Fruit fly (Drosophila melanogaster) whole organism, prepupa: ENCODE data around the gene GluProRS.
A peak's percentile ranks its signal among the peaks of the same experiment; 100 is the strongest.

Experiments
- Blimp-1 ChIP-seq: fragments of 200-800 bp; sonication (Bioruptor generic); optimal IDR thresholded peaks from 3 replicates; lab custom pipeline; 2017; ENCODE audit warnings: missing biosample characterization, missing genetic modification characterization, mild to moderate bottlenecking, moderate library complexity, missing genetic modification reagents
- CG10631 ChIP-seq: fragments of 200-800 bp; sonication (Bioruptor generic); optimal IDR thresholded peaks from 2 replicates; lab custom pipeline; 2016; ENCODE audit warnings: missing biosample characterization, missing genetic modification characterization
- CG10669 ChIP-seq: fragments of 200-800 bp; sonication (Bioruptor generic); optimal IDR thresholded peaks from 3 replicates; lab custom pipeline; 2018; ENCODE audit warnings: missing biosample characterization, mild to moderate bottlenecking, missing genetic modification characterization, moderate library complexity
- CG11294 ChIP-seq: fragments of 200-800 bp; sonication (Bioruptor generic); IDR thresholded peaks from 2 replicates; pipeline ENCODE4 v1.3.6; 2022; ENCODE audit warnings: missing biosample characterization, missing genetic modification characterization
- CG11762 ChIP-seq: fragments of 200-800 bp; sonication (Bioruptor generic); optimal IDR thresholded peaks from 3 replicates; lab custom pipeline; 2016; ENCODE audit warnings: missing biosample characterization, missing genetic modification characterization; ENCODE audit not compliant: insufficient read depth
- CG11902 ChIP-seq: fragments of 200-800 bp; sonication (Bioruptor generic); optimal IDR thresholded peaks from 3 replicates; lab custom pipeline; 2016; ENCODE audit warnings: missing biosample characterization, missing genetic modification characterization
- CG15336 ChIP-seq: fragments of 200-800 bp; sonication (Bioruptor generic); IDR thresholded peaks from 2 replicates; pipeline ENCODE4 v1.3.6; 2022; ENCODE audit warnings: missing biosample characterization, missing genetic modification characterization
- CG3032 ChIP-seq: fragments of 200-800 bp; optimal IDR thresholded peaks from 2 replicates; lab custom pipeline; 2019; ENCODE audit warnings: missing biosample characterization, mild to moderate bottlenecking, missing genetic modification characterization, moderate library complexity
- CG31627 ChIP-seq: fragments of 200-800 bp; sonication (Bioruptor generic); optimal IDR thresholded peaks from 3 replicates; lab custom pipeline; 2016; ENCODE audit warnings: missing biosample characterization, missing genetic modification characterization
- CG32006 ChIP-seq: fragments of 200-800 bp; sonication (Bioruptor generic); optimal IDR thresholded peaks from 3 replicates; lab custom pipeline; 2017; ENCODE audit warnings: missing biosample characterization, mild to moderate bottlenecking, missing genetic modification characterization
- CG3919 ChIP-seq: fragments of 200-800 bp; sonication (Bioruptor generic); optimal IDR thresholded peaks from 3 replicates; lab custom pipeline; 2016; ENCODE audit warnings: missing biosample characterization, missing genetic modification characterization
- CG4318 ChIP-seq: fragments of 200-800 bp; sonication (Bioruptor generic); optimal IDR thresholded peaks from 3 replicates; lab custom pipeline; 2017; ENCODE audit warnings: missing biosample characterization, mild to moderate bottlenecking, missing genetic modification characterization
- CG6163 ChIP-seq: fragments of 200-800 bp; sonication (Bioruptor generic); IDR thresholded peaks from 3 replicates; pipeline ENCODE4 v1.3.6; 2022; ENCODE audit warnings: missing biosample characterization, missing genetic modification characterization
- CG6276 ChIP-seq: fragments of 200-800 bp; sonication (Bioruptor generic); optimal IDR thresholded peaks from 2 replicates; lab custom pipeline; 2017; ENCODE audit warnings: missing biosample characterization, mild to moderate bottlenecking, missing genetic modification characterization
- CG6792 ChIP-seq: fragments of 200-800 bp; sonication (Bioruptor generic); optimal IDR thresholded peaks from 3 replicates; lab custom pipeline; 2016; ENCODE audit warnings: missing biosample characterization, missing genetic modification characterization
- CG6808 ChIP-seq: fragments of 200-800 bp; sonication (Bioruptor generic); optimal IDR thresholded peaks from 3 replicates; lab custom pipeline; 2017; ENCODE audit warnings: missing biosample characterization, missing genetic modification characterization, mild to moderate bottlenecking, moderate library complexity, missing genetic modification reagents
- CG6854 ChIP-seq: fragments of 200-800 bp; sonication (Bioruptor generic); optimal IDR thresholded peaks from 2 replicates; lab custom pipeline; 2017; ENCODE audit warnings: missing biosample characterization, mild to moderate bottlenecking, missing genetic modification characterization
- CG7368 ChIP-seq: fragments of 200-800 bp; sonication (Bioruptor generic); optimal IDR thresholded peaks from 3 replicates; lab custom pipeline; 2016; ENCODE audit warnings: missing biosample characterization, missing genetic modification characterization
- CG8119 ChIP-seq: fragments of 200-800 bp; sonication (Bioruptor generic); IDR thresholded peaks from 3 replicates; pipeline ENCODE4 v1.3.6; 2022; ENCODE audit warnings: missing biosample characterization, missing genetic modification characterization
- CG8632 ChIP-seq: fragments of 200-800 bp; sonication (Bioruptor generic); optimal IDR thresholded peaks from 3 replicates; lab custom pipeline; 2016; ENCODE audit warnings: missing biosample characterization, missing genetic modification characterization
- CG9139 ChIP-seq: fragments of 200-800 bp; sonication (Bioruptor generic); optimal IDR thresholded peaks from 3 replicates; lab custom pipeline; 2017; ENCODE audit warnings: missing biosample characterization, mild to moderate bottlenecking, missing genetic modification characterization
- Eip75B ChIP-seq: fragments of 200-800 bp; sonication (Bioruptor generic); optimal IDR thresholded peaks from 3 replicates; lab custom pipeline; 2016; ENCODE audit warnings: missing biosample characterization, missing genetic modification characterization
- Eip78C ChIP-seq: fragments of 200-800 bp; sonication (Bioruptor generic); peaks from one replicate; lab custom pipeline; 2016; ENCODE audit warnings: missing biosample characterization, missing genetic modification characterization
- Ets21C ChIP-seq: fragments of 200-800 bp; sonication (Bioruptor generic); optimal IDR thresholded peaks from 3 replicates; lab custom pipeline; 2016; ENCODE audit warnings: missing biosample characterization, missing genetic modification characterization
- Ets96B ChIP-seq: fragments of 200-800 bp; optimal IDR thresholded peaks from 2 replicates; lab custom pipeline; 2019; ENCODE audit warnings: missing biosample characterization, mild to moderate bottlenecking, missing genetic modification characterization, moderate library complexity
- Hr39 ChIP-seq: fragments of 200-800 bp; sonication (Bioruptor generic); optimal IDR thresholded peaks from 2 replicates; lab custom pipeline; 2016; ENCODE audit warnings: missing biosample characterization, missing genetic modification characterization
- Hr4 ChIP-seq: fragments of 200-800 bp; sonication (Bioruptor generic); optimal IDR thresholded peaks from 3 replicates; lab custom pipeline; 2016; ENCODE audit warnings: missing biosample characterization, missing genetic modification characterization
- Lpt ChIP-seq: fragments of 200-800 bp; sonication (Bioruptor generic); optimal IDR thresholded peaks from 3 replicates; lab custom pipeline; 2016; ENCODE audit warnings: missing biosample characterization, missing genetic modification characterization
- Met ChIP-seq: fragments of 200-800 bp; sonication (Bioruptor generic); optimal IDR thresholded peaks from 3 replicates; lab custom pipeline; 2016; ENCODE audit warnings: missing biosample characterization, missing genetic modification characterization
- OdsH ChIP-seq: fragments of 200-800 bp; sonication (Bioruptor generic); optimal IDR thresholded peaks from 3 replicates; lab custom pipeline; 2016; ENCODE audit warnings: missing biosample characterization, missing genetic modification characterization
- Sox102F ChIP-seq: fragments of 200-800 bp; sonication (Bioruptor generic); optimal IDR thresholded peaks from 2 replicates; lab custom pipeline; 2016; ENCODE audit warnings: missing biosample characterization, mild to moderate bottlenecking, missing genetic modification characterization
- Sox14 ChIP-seq: fragments of 200-800 bp; sonication (Bioruptor generic); optimal IDR thresholded peaks from 3 replicates; lab custom pipeline; 2016; ENCODE audit warnings: missing biosample characterization, missing genetic modification characterization
- Sox15 ChIP-seq: fragments of 200-800 bp; sonication (Bioruptor generic); optimal IDR thresholded peaks from 3 replicates; lab custom pipeline; 2016; ENCODE audit warnings: missing biosample characterization, missing genetic modification characterization
- dac ChIP-seq: fragments of 200-800 bp; sonication (Bioruptor generic); optimal IDR thresholded peaks from 2 replicates; lab custom pipeline; 2017; ENCODE audit warnings: missing biosample characterization, mild to moderate bottlenecking, missing genetic modification characterization
- dsx ChIP-seq: fragments of 200-800 bp; optimal IDR thresholded peaks from 3 replicates; lab custom pipeline; 2019; ENCODE audit warnings: missing biosample characterization, mild to moderate bottlenecking, missing genetic modification characterization, moderate library complexity; ENCODE audit not compliant: poor library complexity, severe bottlenecking
- eg ChIP-seq: fragments of 200-800 bp; sonication (Bioruptor generic); IDR thresholded peaks from 3 replicates; pipeline ENCODE4 v1.3.6; 2022; ENCODE audit warnings: missing biosample characterization, missing genetic modification characterization
- fd59A ChIP-seq: fragments of 200-800 bp; sonication (Bioruptor generic); optimal IDR thresholded peaks from 2 replicates; lab custom pipeline; 2017; ENCODE audit warnings: missing biosample characterization, mild to moderate bottlenecking, missing genetic modification characterization, missing genetic modification reagents
- fd85E ChIP-seq: fragments of 200-800 bp; sonication (Bioruptor generic); optimal IDR thresholded peaks from 3 replicates; lab custom pipeline; 2016; ENCODE audit warnings: missing biosample characterization, missing genetic modification characterization
- fkh ChIP-seq: fragments of 200-800 bp; sonication (Bioruptor generic); optimal IDR thresholded peaks from 3 replicates; lab custom pipeline; 2017; ENCODE audit warnings: missing biosample characterization, mild to moderate bottlenecking, missing genetic modification characterization, moderate library complexity
- lz ChIP-seq: fragments of 200-800 bp; sonication (Bioruptor generic); optimal IDR thresholded peaks from 3 replicates; lab custom pipeline; 2016; ENCODE audit warnings: missing biosample characterization, missing genetic modification characterization
- net ChIP-seq: fragments of 200-800 bp; sonication (Bioruptor generic); optimal IDR thresholded peaks from 3 replicates; lab custom pipeline; 2016; ENCODE audit warnings: missing biosample characterization, missing genetic modification characterization
- pdm3 ChIP-seq: fragments of 200-800 bp; sonication (Bioruptor generic); optimal IDR thresholded peaks from 3 replicates; lab custom pipeline; 2016; ENCODE audit warnings: missing biosample characterization, missing genetic modification characterization
- salr ChIP-seq, 2 experiments: fragments of 200-800 bp; sonication (Bioruptor generic); optimal IDR thresholded peaks; 3 replicates each; lab custom pipeline; 2016 to 2018; ENCODE audit warnings: missing biosample characterization in 2 of 2, missing genetic modification characterization in 2 of 2, mild to moderate bottlenecking in 1 of 2
- ss ChIP-seq, 2 experiments: fragments of 200-800 bp; sonication (Bioruptor generic); optimal IDR thresholded peaks; 2 replicates in 1 of 2; 3 replicates in 1 of 2; lab custom pipeline; 2017 to 2018; ENCODE audit warnings: mild to moderate bottlenecking in 2 of 2, missing biosample characterization in 2 of 2, missing genetic modification characterization in 2 of 2, moderate library complexity in 1 of 2
- topi ChIP-seq: fragments of 200-800 bp; sonication (Bioruptor generic); optimal IDR thresholded peaks from 3 replicates; lab custom pipeline; 2016; ENCODE audit warnings: missing biosample characterization, missing genetic modification characterization
- vri ChIP-seq: fragments of 200-800 bp; sonication (Bioruptor generic); optimal IDR thresholded peaks from 3 replicates; lab custom pipeline; 2016; ENCODE audit warnings: missing biosample characterization, mild to moderate bottlenecking, missing genetic modification characterization

GluProRS gene

DNA sequence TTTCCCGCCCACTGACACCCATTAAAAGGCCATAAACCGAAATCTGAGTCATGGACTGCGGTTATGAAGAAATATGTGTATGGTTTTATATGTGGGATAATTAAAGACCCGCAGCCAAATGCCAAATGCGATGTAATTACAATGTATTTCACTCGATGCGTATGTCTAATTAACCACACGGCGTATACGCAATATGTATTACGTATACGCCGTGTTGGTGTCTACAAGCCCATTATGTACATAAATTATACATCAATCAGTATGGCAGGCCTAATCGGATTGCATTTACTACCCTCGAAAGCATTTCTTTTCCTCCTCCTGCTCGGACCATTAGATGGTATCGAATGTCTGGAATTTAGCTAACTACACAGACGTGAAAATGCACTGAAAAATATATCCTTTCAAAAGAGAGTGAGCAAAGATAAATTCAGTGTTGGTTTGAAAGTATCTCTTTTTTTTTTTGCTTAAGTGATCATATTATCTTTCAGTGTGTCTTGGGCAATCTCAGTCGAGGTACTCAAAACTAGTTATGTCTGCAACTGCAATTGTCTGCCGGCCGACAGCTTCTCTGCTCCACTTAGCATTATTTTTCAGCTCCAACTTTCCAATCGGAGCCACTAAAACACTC lies 47.8 kb downstream of the GluProRS start:
- TF ChIP-seq CG8119 (GFP tag; lab: Robert Waterston, UW) (peak; percentile 59; the same call in 1 of the 3 replicates), Hr4 (GFP tag; lab: Kevin White, UChicago) (peak; percentile 70), CG4318 (GFP tag; lab: Kevin White, UChicago) (peak; percentile 14), OdsH (peak; percentile 13), CG15336 (peak; percentile 75), Hr39 (GFP tag; lab: Kevin White, UChicago) (no peak), CG6792 (no peak), lz (GFP tag; lab: Kevin White, UChicago) (no peak), dac (GFP tag; lab: Kevin White, UChicago) (peak; percentile 2), eg (peak; percentile 40; the same call in 1 of the 3 replicates), CG6276 (GFP tag; lab: Kevin White, UChicago) (peak; percentile 35), Eip78C (GFP tag; lab: Kevin White, UChicago) (peak; percentile 42), CG32006 (peak; percentile 68), Eip75B (GFP tag; lab: Kevin White, UChicago) (no peak), CG3919 (GFP tag; lab: Kevin White, UChicago) (peak; percentile 2)

dm6 chr3R:23909347-23909862 lies 48.8 kb downstream of the GluProRS start:
- no peak for TF ChIP-seq Hr4 (GFP tag; lab: Kevin White, UChicago)
- 0 out of 3 replicates have a peak, but pooled peaks have one; percentile 21 for TF ChIP-seq CG6163 (GFP tag; lab: Robert Waterston, UW)
- TF ChIP-seq CG8119 (GFP tag; lab: Robert Waterston, UW), result 0 out of 3 replicates have a peak, but pooled peaks have one; percentile 22
- TF ChIP-seq Ets96B (tag; lab: Kevin White, UChicago), result peak; percentile 81
- peak; percentile 82 for TF ChIP-seq Hr39 (GFP tag; lab: Kevin White, UChicago)
- TF ChIP-seq fd59A (GFP tag; lab: Kevin White, UChicago), result peak; percentile 84
- no peak for TF ChIP-seq Lpt (GFP tag; lab: Kevin White, UChicago)
- peak; percentile 86 for TF ChIP-seq CG31627 (GFP tag; lab: Kevin White, UChicago)
- TF ChIP-seq eg, result no peak
- TF ChIP-seq CG3919 (GFP tag; lab: Kevin White, UChicago), result peak; percentile 52
- TF ChIP-seq vri, result peak; percentile 45
- peak; percentile 70 for TF ChIP-seq Ets21C (GFP tag; lab: Kevin White, UChicago)
- peak; percentile 77 for TF ChIP-seq CG11902
- TF ChIP-seq Sox102F, result peak; percentile 84
- TF ChIP-seq dac (GFP tag; lab: Kevin White, UChicago), result no peak
- peak; percentile 80 for TF ChIP-seq net (GFP tag; lab: Kevin White, UChicago)
- TF ChIP-seq CG6792, result peak; percentile 83
- TF ChIP-seq CG11294 (GFP tag; lab: Robert Waterston, UW), result peak; percentile 5; the same call in 1 of the 2 replicates
- peak; percentile 68 for TF ChIP-seq dsx (GFP tag; lab: Kevin White, UChicago)
- TF ChIP-seq Eip75B (GFP tag; lab: Kevin White, UChicago), result peak; percentile 78
- peak; percentile 87 for TF ChIP-seq fkh (GFP tag; lab: Kevin White, UChicago)
- peak; percentile 86 for TF ChIP-seq CG8632 (GFP tag; lab: Kevin White, UChicago)
- TF ChIP-seq lz (GFP tag; lab: Kevin White, UChicago), result peak; percentile 71
- peak; percentile 81 for TF ChIP-seq pdm3
- TF ChIP-seq CG7368 (GFP tag; lab: Kevin White, UChicago), result peak; percentile 62
- TF ChIP-seq CG6808 (GFP tag; lab: Kevin White, UChicago), result peak; percentile 53
- TF ChIP-seq CG3032 (tag; lab: Kevin White, UChicago), result peak; percentile 73
- peak; percentile 77 for TF ChIP-seq Sox15 (GFP tag; lab: Kevin White, UChicago)
- TF ChIP-seq ss (GFP tag; optimal IDR thresholded peaks at IDR 0.05; lab: Kevin White, UChicago), result peak in 1 of 2 experiments; percentile 88
- TF ChIP-seq CG15336, result no peak
- peak; percentile 78 for TF ChIP-seq topi (GFP tag; lab: Kevin White, UChicago)
- no peak for TF ChIP-seq CG4318 (GFP tag; lab: Kevin White, UChicago)
- TF ChIP-seq CG11762 (GFP tag; lab: Kevin White, UChicago), result peak; percentile 32
- peak; percentile 19 for TF ChIP-seq Blimp-1 (GFP tag; lab: Kevin White, UChicago)
- TF ChIP-seq fd85E (GFP tag; lab: Kevin White, UChicago), result peak; percentile 18
- peak; percentile 87 for TF ChIP-seq CG10669 (GFP tag; lab: Kevin White, UChicago)
- peak; percentile 94 for TF ChIP-seq Eip78C (GFP tag; lab: Kevin White, UChicago)
- peak; percentile 54 to 60 for TF ChIP-seq salr (GFP tag; optimal IDR thresholded peaks at IDR 0.05; lab: Kevin White, UChicago)
- peak; percentile 53 for TF ChIP-seq CG9139 (GFP tag; lab: Kevin White, UChicago)
- peak; percentile 62 for TF ChIP-seq Met (GFP tag; lab: Kevin White, UChicago)
- TF ChIP-seq CG10631, result peak; percentile 73
- TF ChIP-seq Sox14 (GFP tag; lab: Kevin White, UChicago), result peak; percentile 79
- TF ChIP-seq CG6854 (GFP tag; lab: Kevin White, UChicago), result peak; percentile 26
